Worm (Caenorhabditis elegans) whole organism, L3 larva: Measurements from ENCODE around the gene C34C12.6.

Experiments
- R02D3.7 ChIP-seq: fragments of 150-350 bp; optimal IDR thresholded peaks from 2 replicates; lab custom pipeline; 2014; ENCODE audit warnings: missing biosample characterization, missing genetic modification characterization
- ZK546.5 ChIP-seq: sonication (generic microtip); optimal IDR thresholded peaks from 2 replicates; lab custom pipeline; 2017; ENCODE audit warnings: missing biosample characterization, missing genetic modification characterization
- ama-1 ChIP-seq: fragments of 150-350 bp; optimal IDR thresholded peaks from 2 replicates; lab custom pipeline; 2018
- ceh-16 ChIP-seq: sonication (generic microtip); optimal IDR thresholded peaks from 2 replicates; lab custom pipeline; 2017; ENCODE audit warnings: missing biosample characterization, missing genetic modification characterization
- ceh-28 ChIP-seq: fragments of 150-350 bp; optimal IDR thresholded peaks from 2 replicates; lab custom pipeline; 2014; ENCODE audit warnings: missing biosample characterization, missing genetic modification reagents, missing genetic modification characterization
- ceh-82 ChIP-seq: fragments of 150-350 bp; optimal IDR thresholded peaks from 2 replicates; lab custom pipeline; 2014; ENCODE audit warnings: missing biosample characterization, missing genetic modification characterization
- ceh-9 ChIP-seq: sonication (generic microtip); optimal IDR thresholded peaks from 2 replicates; lab custom pipeline; 2018; ENCODE audit warnings: missing biosample characterization, missing genetic modification characterization
- daf-12 ChIP-seq: fragments of 150-350 bp; optimal IDR thresholded peaks from 2 replicates; lab custom pipeline; 2014; ENCODE audit warnings: missing biosample characterization, missing genetic modification reagents, missing genetic modification characterization
- egl-27 ChIP-seq: sonication (generic microtip); optimal IDR thresholded peaks from 4 replicates; lab custom pipeline; 2017; ENCODE audit warnings: missing biosample characterization, missing genetic modification reagents, missing genetic modification characterization
- egl-5 ChIP-seq: fragments of 150-350 bp; optimal IDR thresholded peaks from 2 replicates; lab custom pipeline; 2017; ENCODE audit warnings: missing biosample characterization, missing genetic modification reagents, missing genetic modification characterization, inconsistent platforms
- elt-2 ChIP-seq: sonication (generic microtip); optimal IDR thresholded peaks from 2 replicates; lab custom pipeline; 2016; ENCODE audit warnings: missing genetic modification reagents, mild to moderate bottlenecking, missing genetic modification characterization, missing compliant biosample characterization
- elt-3 ChIP-seq, 3 experiments: fragments of 150-350 bp in 1 of 3; sonication (generic microtip) in 2 of 3; optimal IDR thresholded peaks; 2 replicates in 2 of 3; 4 replicates in 1 of 3; lab custom pipeline; 2014 to 2017; ENCODE audit warnings: missing biosample characterization in 3 of 3, missing genetic modification characterization in 3 of 3
- eor-1 ChIP-seq, 2 experiments: fragments of 150-350 bp; optimal IDR thresholded peaks; 2 replicates each; lab custom pipeline; 2014 to 2018; ENCODE audit warnings: missing biosample characterization in 2 of 2, missing genetic modification characterization in 2 of 2
- fkh-10 ChIP-seq: sonication (generic microtip); optimal IDR thresholded peaks from 2 replicates; lab custom pipeline; 2017; ENCODE audit warnings: missing biosample characterization, missing genetic modification reagents, missing genetic modification characterization
- fkh-2 ChIP-seq: fragments of 150-350 bp; optimal IDR thresholded peaks from 2 replicates; lab custom pipeline; 2014; ENCODE audit warnings: missing biosample characterization, missing genetic modification reagents, missing genetic modification characterization
- fos-1 ChIP-seq: fragments of 150-350 bp; optimal IDR thresholded peaks from 2 replicates; lab custom pipeline; 2014; ENCODE audit warnings: missing biosample characterization, missing genetic modification characterization
- hmg-11 ChIP-seq: sonication (generic microtip); optimal IDR thresholded peaks from 2 replicates; lab custom pipeline; 2016; ENCODE audit warnings: missing genetic modification characterization, missing compliant biosample characterization
- jun-1 ChIP-seq: fragments of 150-350 bp; optimal IDR thresholded peaks from 2 replicates; lab custom pipeline; 2014; ENCODE audit warnings: missing biosample characterization, missing genetic modification reagents, missing genetic modification characterization
- lin-15B ChIP-seq: fragments of 150-350 bp; optimal IDR thresholded peaks from 2 replicates; lab custom pipeline; 2014; ENCODE audit warnings: missing biosample characterization, missing genetic modification characterization
- lin-39 ChIP-seq: fragments of 150-350 bp; optimal IDR thresholded peaks from 2 replicates; lab custom pipeline; 2018; ENCODE audit warnings: missing biosample characterization, missing genetic modification reagents, missing genetic modification characterization
- lsy-12 ChIP-seq: sonication (generic microtip); optimal IDR thresholded peaks from 2 replicates; lab custom pipeline; 2016; ENCODE audit warnings: mild to moderate bottlenecking, missing genetic modification characterization, missing compliant biosample characterization
- mdl-1 ChIP-seq: fragments of 150-350 bp; optimal IDR thresholded peaks from 2 replicates; lab custom pipeline; 2014; ENCODE audit warnings: missing biosample characterization, missing genetic modification characterization
- mml-1 ChIP-seq: fragments of 150-350 bp; sonication (generic microtip); optimal IDR thresholded peaks from 3 replicates; lab custom pipeline; 2014; ENCODE audit warnings: missing biosample characterization, missing genetic modification characterization
- nfya-1 ChIP-seq: sonication (generic microtip); optimal IDR thresholded peaks from 2 replicates; lab custom pipeline; 2017; ENCODE audit warnings: missing genetic modification characterization, mild to moderate bottlenecking, missing compliant biosample characterization, antibody characterized with exemption, moderate library complexity; ENCODE audit not compliant: insufficient read depth
- nhr-11 ChIP-seq: fragments of 150-350 bp; optimal IDR thresholded peaks from 2 replicates; lab custom pipeline; 2014; ENCODE audit warnings: missing biosample characterization, missing genetic modification characterization
- nhr-12 ChIP-seq: fragments of 150-350 bp; optimal IDR thresholded peaks from 2 replicates; lab custom pipeline; 2014; ENCODE audit warnings: missing biosample characterization, missing genetic modification characterization
- nhr-23 ChIP-seq: fragments of 150-350 bp; optimal IDR thresholded peaks from 2 replicates; lab custom pipeline; 2014; ENCODE audit warnings: missing biosample characterization, missing genetic modification reagents, missing genetic modification characterization
- nhr-237 ChIP-seq: fragments of 150-350 bp; optimal IDR thresholded peaks from 2 replicates; lab custom pipeline; 2014; ENCODE audit warnings: missing biosample characterization, missing genetic modification characterization
- nhr-28 ChIP-seq: fragments of 150-350 bp; optimal IDR thresholded peaks from 2 replicates; lab custom pipeline; 2014; ENCODE audit warnings: missing biosample characterization, missing genetic modification characterization
- nhr-43 ChIP-seq: sonication (generic microtip); optimal IDR thresholded peaks from 2 replicates; lab custom pipeline; 2016; ENCODE audit warnings: mild to moderate bottlenecking, missing genetic modification characterization, missing compliant biosample characterization; ENCODE audit not compliant: poor library complexity, severe bottlenecking
- nhr-67 ChIP-seq: fragments of 150-350 bp; optimal IDR thresholded peaks from 2 replicates; lab custom pipeline; 2014; ENCODE audit warnings: missing biosample characterization, missing genetic modification characterization
- nhr-76 ChIP-seq: fragments of 150-350 bp; sonication (generic microtip); optimal IDR thresholded peaks from 5 replicates; lab custom pipeline; 2014; ENCODE audit warnings: missing biosample characterization, missing genetic modification characterization
- pha-4 ChIP-seq: fragments of 150-350 bp; optimal IDR thresholded peaks from 2 replicates; lab custom pipeline; 2014; ENCODE audit warnings: missing biosample characterization, missing genetic modification reagents, missing genetic modification characterization
- pqm-1 ChIP-seq: fragments of 150-350 bp; optimal IDR thresholded peaks from 2 replicates; lab custom pipeline; 2017; ENCODE audit warnings: missing biosample characterization, missing genetic modification characterization, inconsistent platforms
- sea-2 ChIP-seq: fragments of 150-350 bp; sonication (generic microtip); optimal IDR thresholded peaks from 4 replicates; lab custom pipeline; 2014; ENCODE audit warnings: missing biosample characterization, missing genetic modification reagents, missing genetic modification characterization
- skn-1 ChIP-seq: fragments of 150-350 bp; optimal IDR thresholded peaks from 2 replicates; lab custom pipeline; 2014; ENCODE audit warnings: missing biosample characterization, missing genetic modification characterization
- snpc-4 ChIP-seq: fragments of 150-350 bp; optimal IDR thresholded peaks from 2 replicates; lab custom pipeline; 2014; ENCODE audit warnings: missing biosample characterization, missing genetic modification characterization
- tbx-2 ChIP-seq: sonication (generic microtip); optimal IDR thresholded peaks from 2 replicates; lab custom pipeline; 2016; ENCODE audit warnings: mild to moderate bottlenecking, missing genetic modification characterization, missing compliant biosample characterization
- unc-39 ChIP-seq: sonication (generic microtip); optimal IDR thresholded peaks from 4 replicates; lab custom pipeline; 2017; ENCODE audit warnings: missing biosample characterization, missing genetic modification characterization
- unc-62 ChIP-seq: fragments of 150-350 bp; sonication (generic microtip); optimal IDR thresholded peaks from 4 replicates; lab custom pipeline; 2014; ENCODE audit warnings: missing biosample characterization, missing genetic modification reagents, missing genetic modification characterization
- zag-1 ChIP-seq: fragments of 150-350 bp; optimal IDR thresholded peaks from 2 replicates; lab custom pipeline; 2014; ENCODE audit warnings: missing biosample characterization, missing genetic modification characterization
- ztf-11 ChIP-seq: fragments of 150-350 bp; optimal IDR thresholded peaks from 2 replicates; lab custom pipeline; 2014; ENCODE audit warnings: missing biosample characterization, missing genetic modification characterization
- ztf-4 ChIP-seq: fragments of 150-350 bp; optimal IDR thresholded peaks from 2 replicates; lab custom pipeline; 2014; ENCODE audit warnings: missing biosample characterization, missing genetic modification characterization

Gene C34C12.6

ce11 chrIII:3509908-3510307 is 27.5 kb downstream of the C34C12.6 start, which contains the start of the genes M01F1.4 and mrpl-35:
M01F1.4 (minus strand) TSS chrIII:3510033.
mrpl-35 (plus strand) TSS chrIII:3510237.
- peak; percentile 3 for TF ChIP-seq nhr-23 (tag; lab: Kevin White, UChicago)
- no peak for TF ChIP-seq ztf-4 (tag; lab: Kevin White, UChicago)
- TF ChIP-seq unc-62 (GFP tag; lab: Kevin White, UChicago) = no peak
- no peak for TF ChIP-seq nhr-67
- TF ChIP-seq ceh-9 = no peak
- TF ChIP-seq hmg-11 = peak; percentile 45
- no peak for TF ChIP-seq nhr-43 (tag; lab: Kevin White, UChicago)
- TF ChIP-seq lin-39 (tag; lab: Kevin White, UChicago) = peak; percentile 12
- no peak for TF ChIP-seq lsy-12 (tag; lab: Kevin White, UChicago)
- no peak for TF ChIP-seq nhr-12
- no peak for TF ChIP-seq sea-2 (GFP tag; lab: Kevin White, UChicago)
- TF ChIP-seq nhr-76 (tag; lab: Kevin White, UChicago) = no peak
- no peak for TF ChIP-seq nhr-28
- TF ChIP-seq ztf-11 (tag; lab: Kevin White, UChicago) = no peak
- TF ChIP-seq R02D3.7 (tag; lab: Kevin White, UChicago) = no peak
- TF ChIP-seq pha-4 = peak; percentile 95
- TF ChIP-seq fkh-2 (tag; lab: Kevin White, UChicago) = no peak
- no peak for TF ChIP-seq elt-3 (tag; optimal IDR thresholded peaks at IDR 0.05; lab: Kevin White, UChicago)
- TF ChIP-seq egl-27 (tag; lab: Kevin White, UChicago) = no peak
- TF ChIP-seq snpc-4 = peak; percentile 65
- TF ChIP-seq jun-1 (tag; lab: Kevin White, UChicago) = no peak
- peak; percentile 14 for TF ChIP-seq elt-2 (tag; lab: Kevin White, UChicago)
- no peak for TF ChIP-seq daf-12 (tag; lab: Kevin White, UChicago)
- TF ChIP-seq mdl-1 = no peak
- TF ChIP-seq ceh-28 (tag; lab: Kevin White, UChicago) = no peak
- TF ChIP-seq nhr-237 (tag; lab: Kevin White, UChicago) = no peak
- TF ChIP-seq ama-1 (lab: Kevin White, UChicago) = no peak
- no peak for TF ChIP-seq skn-1 (tag; lab: Kevin White, UChicago)
- TF ChIP-seq lin-15B = peak; percentile 62
- no peak for TF ChIP-seq ceh-82
- TF ChIP-seq nfya-1 (tag; lab: Kevin White, UChicago) = peak; percentile 87

- TF ChIP-seq egl-5 (no peak), mml-1 (tag; lab: Kevin White, UChicago) (no peak), fkh-10 (GFP tag; lab: Kevin White, UChicago) (no peak), lsy-12 (tag; lab: Kevin White, UChicago) (no peak), ceh-16 (tag; lab: Kevin White, UChicago) (no peak), R02D3.7 (tag; lab: Kevin White, UChicago) (no peak), nhr-28 (no peak), eor-1 (tag; optimal IDR thresholded peaks at IDR 0.05; lab: Kevin White, UChicago) (no peak), lin-15B (no peak), elt-3 (tag; optimal IDR thresholded peaks at IDR 0.05; lab: Kevin White, UChicago) (no peak), nhr-11 (tag; lab: Kevin White, UChicago) (no peak), zag-1 (tag; lab: Kevin White, UChicago) (no peak), unc-39 (tag; lab: Kevin White, UChicago) (no peak), nhr-67 (no peak), sea-2 (GFP tag; lab: Kevin White, UChicago) (no peak), hmg-11 (no peak), jun-1 (tag; lab: Kevin White, UChicago) (no peak), fos-1 (tag; lab: Kevin White, UChicago) (no peak)
Observed at ce11 chrIII:3511808-3512207, 29.4 kb downstream of the C34C12.6 start.

- TF ChIP-seq pqm-1 = peak; percentile 58
- TF ChIP-seq snpc-4 = no peak
- TF ChIP-seq ceh-28 (tag; lab: Kevin White, UChicago) = no peak
- no peak for TF ChIP-seq unc-39 (tag; lab: Kevin White, UChicago)
- TF ChIP-seq tbx-2 (tag; lab: Kevin White, UChicago) = no peak
- TF ChIP-seq zag-1 (tag; lab: Kevin White, UChicago) = no peak
- no peak for TF ChIP-seq eor-1 (tag; optimal IDR thresholded peaks at IDR 0.05; lab: Kevin White, UChicago)
- TF ChIP-seq elt-2 (tag; lab: Kevin White, UChicago) = peak; percentile 58
- no peak for TF ChIP-seq ZK546.5 (tag; lab: Kevin White, UChicago)
- peak; percentile 13 for TF ChIP-seq pha-4
- TF ChIP-seq ztf-11 (tag; lab: Kevin White, UChicago) = no peak
- TF ChIP-seq, all 47 proteins: peak for 3
Observed at ce11 chrIII:3519505-3519904, 37.1 kb downstream of the C34C12.6 start, which contains the start of gene hmit-1.3. hmit-1.3 (minus strand) TSS chrIII:3519607.
